Worm (Caenorhabditis elegans) whole organism, young adult: ENCODE data around the gene chpf-1.

Experiments used
- die-1 ChIP-seq: sonication (generic microtip); optimal IDR thresholded peaks from 2 replicates; lab custom pipeline; 2016; ENCODE audit warnings: missing genotype, mild to moderate bottlenecking, missing genetic modification characterization, missing compliant biosample characterization
- dox-1 ChIP-seq: fragments of 200-800 bp; sonication (Bioruptor generic); IDR thresholded peaks from 2 replicates; pipeline ENCODE4 v1.3.6; 2022; ENCODE audit warnings: missing genetic modification reagents, missing genetic modification characterization, missing compliant biosample characterization
- him-1 ChIP-seq: sonication (generic microtip); optimal IDR thresholded peaks from 2 replicates; lab custom pipeline; 2016; ENCODE audit warnings: missing genotype, missing genetic modification reagents, missing genetic modification characterization, missing compliant biosample characterization
- ztf-3 ChIP-seq: fragments of 200-800 bp; sonication (Bioruptor generic); optimal IDR thresholded peaks from 2 replicates; lab custom pipeline; 2018; ENCODE audit warnings: mild to moderate bottlenecking, missing genetic modification characterization, missing compliant biosample characterization

DNA sequence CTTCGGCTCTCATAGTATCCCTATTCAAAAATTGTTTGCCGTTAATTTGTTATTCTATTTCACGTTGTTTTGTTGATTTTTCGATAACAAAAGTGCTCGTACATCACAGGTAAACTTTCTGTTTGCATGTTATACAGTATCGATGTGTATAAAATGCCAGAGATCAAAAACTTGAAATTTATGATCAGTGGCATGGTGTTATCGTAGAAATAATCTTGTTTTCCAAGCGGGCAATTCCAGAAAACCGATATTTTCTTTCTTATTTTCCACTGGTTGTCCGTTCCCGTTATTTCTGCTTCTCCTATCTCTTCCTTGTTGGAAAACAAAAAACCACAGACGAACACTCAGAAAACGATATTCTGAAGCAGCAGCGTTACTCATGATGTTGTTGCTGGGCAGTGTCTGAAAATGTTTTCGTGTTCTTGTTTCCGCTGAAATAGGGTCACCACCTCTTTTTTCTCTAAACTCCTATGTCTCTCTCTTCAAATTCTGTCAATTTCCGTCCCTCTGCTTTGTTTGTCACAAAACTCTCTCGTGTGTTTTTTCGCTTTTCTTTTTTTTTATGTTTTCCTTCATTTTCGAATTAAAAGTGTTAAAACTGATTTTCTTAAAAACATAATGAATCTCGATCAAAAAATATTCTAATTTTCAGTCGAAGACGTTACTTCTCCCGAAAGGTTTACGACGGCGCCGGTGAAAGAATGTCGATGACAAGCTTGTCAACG is 45.1 kb upstream of the chpf-1 start, which contains the start of gene akt-1:
- TF ChIP-seq dox-1 (GFP tag; lab: Robert Waterston, UW) (no peak), him-1 (tag; lab: Kevin White, UChicago) (no peak), ztf-3 (no peak), die-1 (tag; lab: Kevin White, UChicago) (no peak)
